Fruit fly (Drosophila melanogaster) whole organism, embryonic: Measurements from ENCODE around the gene Kah.
A peak's percentile ranks its signal among the peaks of the same experiment; 100 is the strongest.

Source experiments
- Asciz ChIP-seq: fragments of 200-800 bp; sonication (Bioruptor generic); optimal IDR thresholded peaks from 2 replicates; lab custom pipeline; 2017; ENCODE audit warnings: missing biosample characterization, mild to moderate bottlenecking, missing genetic modification characterization, missing genetic modification reagents
- Awh ChIP-seq: fragments of 200-800 bp; sonication (Bioruptor generic); IDR thresholded peaks from 2 replicates; pipeline ENCODE4, ENCODE4 v1.3.6; 2022; ENCODE audit warnings: missing biosample characterization, missing genetic modification characterization
- CG11085 ChIP-seq: fragments of 200-800 bp; sonication (Bioruptor generic); IDR thresholded peaks from 2 replicates; pipeline ENCODE4 v1.3.6; 2022; ENCODE audit warnings: missing biosample characterization, missing genetic modification characterization
- CG11695 ChIP-seq: fragments of 200-800 bp; sonication (Bioruptor generic); IDR thresholded peaks from 3 replicates; pipeline ENCODE4 v1.3.6; 2022; ENCODE audit warnings: missing biosample characterization, missing genetic modification characterization
- CG12744 ChIP-seq: fragments of 200-800 bp; sonication (Bioruptor generic); optimal IDR thresholded peaks from 2 replicates; lab custom pipeline; 2016; ENCODE audit warnings: missing biosample characterization, missing genetic modification characterization
- CG17385 ChIP-seq: fragments of 200-800 bp; sonication (Bioruptor generic); optimal IDR thresholded peaks from 3 replicates; lab custom pipeline; 2018; ENCODE audit warnings: missing biosample characterization, mild to moderate bottlenecking, missing genetic modification characterization
- CG4328 ChIP-seq: fragments of 200-800 bp; sonication (Bioruptor generic); optimal IDR thresholded peaks from 3 replicates; lab custom pipeline; 2017; ENCODE audit warnings: missing biosample characterization, missing genetic modification reagents, missing genetic modification characterization
- CG4707 ChIP-seq: fragments of 200-800 bp; sonication (Bioruptor generic); optimal IDR thresholded peaks from 2 replicates; lab custom pipeline; 2018; ENCODE audit warnings: missing biosample characterization, mild to moderate bottlenecking, missing genetic modification characterization, moderate library complexity
- CG4854 ChIP-seq: fragments of 200-800 bp; sonication (Bioruptor generic); optimal IDR thresholded peaks from 2 replicates; lab custom pipeline; 2016; ENCODE audit warnings: missing biosample characterization, missing genetic modification characterization, inconsistent platforms
- Camta ChIP-seq: fragments of 200-800 bp; sonication (Bioruptor generic); optimal IDR thresholded peaks from 2 replicates; lab custom pipeline; 2016; ENCODE audit warnings: missing biosample characterization, missing genetic modification characterization
- CrebB ChIP-seq: fragments of 200-800 bp; sonication (Bioruptor generic); optimal IDR thresholded peaks from 3 replicates; lab custom pipeline; 2018; ENCODE audit warnings: missing biosample characterization, mild to moderate bottlenecking, missing genetic modification characterization
- Dad ChIP-seq: fragments of 200-800 bp; sonication (Bioruptor generic); optimal IDR thresholded peaks from 3 replicates; lab custom pipeline; 2016; ENCODE audit warnings: missing biosample characterization, missing genetic modification characterization
- Dll ChIP-seq: fragments of 200-800 bp; sonication (Bioruptor generic); IDR thresholded peaks from 4 replicates; pipeline ENCODE4 v1.3.6; 2022; ENCODE audit warnings: missing biosample characterization, missing genetic modification characterization; ENCODE audit not compliant: partially characterized antibody
- H15 ChIP-seq: fragments of 200-800 bp; sonication (Bioruptor generic); IDR thresholded peaks from 3 replicates; pipeline ENCODE4 v1.3.6; 2022; ENCODE audit warnings: missing biosample characterization, missing genetic modification characterization
- HHEX ChIP-seq: fragments of 200-800 bp; sonication (Bioruptor generic); optimal IDR thresholded peaks from 3 replicates; lab custom pipeline; 2017; ENCODE audit warnings: missing biosample characterization, mild to moderate bottlenecking, missing genetic modification characterization, missing genetic modification reagents
- Hey ChIP-seq: fragments of 200-800 bp; sonication (Bioruptor generic); optimal IDR thresholded peaks from 3 replicates; lab custom pipeline; 2018; ENCODE audit warnings: missing biosample characterization, mild to moderate bottlenecking, missing genetic modification characterization
- Lhr ChIP-seq: fragments of 200-800 bp; sonication (Bioruptor generic); optimal IDR thresholded peaks from 3 replicates; lab custom pipeline; 2017; ENCODE audit warnings: mild to moderate bottlenecking, missing biosample characterization, missing genetic modification reagents, missing genetic modification characterization
- NC2β ChIP-seq: fragments of 200-800 bp; sonication (Bioruptor generic); optimal IDR thresholded peaks from 2 replicates; lab custom pipeline; 2016; ENCODE audit warnings: missing biosample characterization, missing genetic modification characterization
- Neu2 ChIP-seq: fragments of 200-800 bp; sonication (Bioruptor generic); optimal IDR thresholded peaks from 3 replicates; lab custom pipeline; 2016; ENCODE audit warnings: missing biosample characterization, missing genetic modification characterization, borderline replicate concordance
- Nf-YC ChIP-seq: fragments of 200-800 bp; optimal IDR thresholded peaks from 3 replicates; lab custom pipeline; 2019; ENCODE audit warnings: missing biosample characterization, mild to moderate bottlenecking, missing genetic modification characterization, moderate library complexity
- Ptx1 ChIP-seq: fragments of 200-800 bp; sonication (Bioruptor generic); IDR thresholded peaks from 2 replicates; pipeline ENCODE4 v1.3.6; 2022; ENCODE audit warnings: missing biosample characterization, missing genetic modification characterization
- Sox102F ChIP-seq: fragments of 200-800 bp; sonication (Bioruptor generic); optimal IDR thresholded peaks from 2 replicates; lab custom pipeline; 2018; ENCODE audit warnings: missing biosample characterization, mild to moderate bottlenecking, missing genetic modification characterization, moderate library complexity
- Vsx1 ChIP-seq: fragments of 200-800 bp; sonication (Bioruptor generic); optimal IDR thresholded peaks from 2 replicates; lab custom pipeline; 2017; ENCODE audit warnings: missing biosample characterization, mild to moderate bottlenecking, missing genetic modification characterization, missing genetic modification reagents
- abd-A ChIP-seq: fragments of 200-800 bp; sonication (Bioruptor generic); optimal IDR thresholded peaks from 3 replicates; lab custom pipeline; 2019; ENCODE audit warnings: missing biosample characterization, mild to moderate bottlenecking, missing genetic modification characterization, moderate library complexity
- al ChIP-seq: fragments of 200-800 bp; sonication (Bioruptor generic); IDR thresholded peaks from 2 replicates; pipeline ENCODE4 v1.3.6; 2022; ENCODE audit warnings: missing biosample characterization, missing genetic modification characterization
- ap ChIP-seq: fragments of 200-800 bp; sonication (Bioruptor generic); IDR thresholded peaks from 2 replicates; pipeline ENCODE4 v1.3.6; 2022; ENCODE audit warnings: missing biosample characterization, missing genetic modification characterization
- ara ChIP-seq: fragments of 200-800 bp; sonication (Bioruptor generic); IDR thresholded peaks from 2 replicates; pipeline ENCODE4 v1.3.6; 2022; ENCODE audit warnings: missing biosample characterization, missing genetic modification characterization
- bbx ChIP-seq: fragments of 200-800 bp; sonication (Bioruptor generic); IDR thresholded peaks from 2 replicates; pipeline ENCODE4 v1.3.6; 2022; ENCODE audit warnings: missing biosample characterization, missing genetic modification characterization; ENCODE audit not compliant: partially characterized antibody
- chif ChIP-seq, 2 experiments: fragments of 200-800 bp; sonication (Bioruptor generic); optimal IDR thresholded peaks; 3 replicates each; lab custom pipeline; 2016; ENCODE audit warnings: missing biosample characterization in 2 of 2, missing genetic modification characterization in 2 of 2
- fu2 ChIP-seq: fragments of 200-800 bp; sonication (Bioruptor generic); optimal IDR thresholded peaks from 2 replicates; lab custom pipeline; 2016; ENCODE audit warnings: missing biosample characterization, missing genetic modification characterization
- gcm ChIP-seq: fragments of 200-800 bp; sonication (Bioruptor generic); optimal IDR thresholded peaks from 2 replicates; lab custom pipeline; 2019; ENCODE audit warnings: missing biosample characterization, mild to moderate bottlenecking, missing genetic modification characterization, moderate library complexity
- grau ChIP-seq: fragments of 200-800 bp; optimal IDR thresholded peaks from 3 replicates; lab custom pipeline; 2019; ENCODE audit warnings: missing biosample characterization, mild to moderate bottlenecking, missing genetic modification characterization, moderate library complexity
- gt ChIP-seq: fragments of 200-800 bp; sonication (Bioruptor generic); IDR thresholded peaks from 2 replicates; pipeline ENCODE4 v1.3.6; 2022; ENCODE audit warnings: missing biosample characterization, missing genetic modification characterization
- lilli ChIP-seq: fragments of 200-800 bp; sonication (Bioruptor generic); optimal IDR thresholded peaks from 3 replicates; lab custom pipeline; 2016; ENCODE audit warnings: missing biosample characterization, missing genetic modification characterization
- nmo ChIP-seq: fragments of 200-800 bp; sonication (Bioruptor generic); optimal IDR thresholded peaks from 2 replicates; lab custom pipeline; 2018; ENCODE audit warnings: missing biosample characterization, mild to moderate bottlenecking, missing genetic modification characterization, moderate library complexity
- onecut ChIP-seq: fragments of 200-800 bp; sonication (Bioruptor generic); IDR thresholded peaks from 2 replicates; pipeline ENCODE4 v1.3.6; 2022; ENCODE audit warnings: missing biosample characterization, missing genetic modification characterization
- pum ChIP-seq: fragments of 200-800 bp; sonication (Bioruptor generic); optimal IDR thresholded peaks from 2 replicates; lab custom pipeline; 2016; ENCODE audit warnings: missing biosample characterization, missing genetic modification characterization
- repo ChIP-seq: fragments of 200-800 bp; sonication (Bioruptor generic); optimal IDR thresholded peaks from 2 replicates; lab custom pipeline; 2016; ENCODE audit warnings: missing biosample characterization, missing genetic modification characterization
- sd ChIP-seq: fragments of 200-800 bp; sonication (Bioruptor generic); optimal IDR thresholded peaks from 3 replicates; lab custom pipeline; 2018; ENCODE audit warnings: missing biosample characterization, mild to moderate bottlenecking, missing genetic modification characterization, moderate library complexity
- shn ChIP-seq: fragments of 200-800 bp; sonication (Bioruptor generic); optimal IDR thresholded peaks from 3 replicates; lab custom pipeline; 2016; ENCODE audit warnings: missing biosample characterization, missing genetic modification characterization
- sima ChIP-seq: fragments of 200-800 bp; sonication (Bioruptor generic); optimal IDR thresholded peaks from 2 replicates; lab custom pipeline; 2016; ENCODE audit warnings: missing biosample characterization, missing genetic modification characterization
- sisA ChIP-seq: fragments of 200-800 bp; sonication (Bioruptor generic); IDR thresholded peaks from 2 replicates; pipeline ENCODE4 v1.3.6; 2022; ENCODE audit warnings: missing biosample characterization, missing genetic modification characterization
- sr ChIP-seq: fragments of 200-800 bp; sonication (Bioruptor generic); IDR thresholded peaks from 3 replicates; pipeline ENCODE4 v1.3.6; 2022; ENCODE audit warnings: missing biosample characterization, missing genetic modification characterization
- tll ChIP-seq, 2 experiments: fragments of 200-800 bp in 1 of 2; fragments of >200 bp in 1 of 2; sonication (Bioruptor generic) in 1 of 2; optimal IDR thresholded peaks; 2 replicates each; lab custom pipeline; 2017 to 2019; ENCODE audit warnings: missing biosample characterization in 2 of 2, missing genetic modification characterization in 2 of 2, mild to moderate bottlenecking in 1 of 2, moderate library complexity in 1 of 2
- ttk ChIP-seq: fragments of 200-800 bp; sonication (Bioruptor generic); IDR thresholded peaks from 2 replicates; pipeline ENCODE4 v2.1.2; 2022; ENCODE audit warnings: missing biosample characterization, missing genetic modification characterization
- tup ChIP-seq: fragments of 200-800 bp; sonication (Bioruptor generic); optimal IDR thresholded peaks from 2 replicates; lab custom pipeline; 2016; ENCODE audit warnings: missing biosample characterization, mild to moderate bottlenecking, missing genetic modification characterization, moderate library complexity
- zen ChIP-seq: fragments of 200-800 bp; sonication (Bioruptor generic); optimal IDR thresholded peaks from 3 replicates; lab custom pipeline; 2018; ENCODE audit warnings: missing biosample characterization, mild to moderate bottlenecking, missing genetic modification characterization, moderate library complexity
- zfh1 ChIP-seq: fragments of 200-800 bp; sonication (Bioruptor generic); IDR thresholded peaks from 3 replicates; pipeline ENCODE4 v1.3.6; 2022; ENCODE audit warnings: missing biosample characterization, missing genetic modification characterization

Gene Kah

DNA sequence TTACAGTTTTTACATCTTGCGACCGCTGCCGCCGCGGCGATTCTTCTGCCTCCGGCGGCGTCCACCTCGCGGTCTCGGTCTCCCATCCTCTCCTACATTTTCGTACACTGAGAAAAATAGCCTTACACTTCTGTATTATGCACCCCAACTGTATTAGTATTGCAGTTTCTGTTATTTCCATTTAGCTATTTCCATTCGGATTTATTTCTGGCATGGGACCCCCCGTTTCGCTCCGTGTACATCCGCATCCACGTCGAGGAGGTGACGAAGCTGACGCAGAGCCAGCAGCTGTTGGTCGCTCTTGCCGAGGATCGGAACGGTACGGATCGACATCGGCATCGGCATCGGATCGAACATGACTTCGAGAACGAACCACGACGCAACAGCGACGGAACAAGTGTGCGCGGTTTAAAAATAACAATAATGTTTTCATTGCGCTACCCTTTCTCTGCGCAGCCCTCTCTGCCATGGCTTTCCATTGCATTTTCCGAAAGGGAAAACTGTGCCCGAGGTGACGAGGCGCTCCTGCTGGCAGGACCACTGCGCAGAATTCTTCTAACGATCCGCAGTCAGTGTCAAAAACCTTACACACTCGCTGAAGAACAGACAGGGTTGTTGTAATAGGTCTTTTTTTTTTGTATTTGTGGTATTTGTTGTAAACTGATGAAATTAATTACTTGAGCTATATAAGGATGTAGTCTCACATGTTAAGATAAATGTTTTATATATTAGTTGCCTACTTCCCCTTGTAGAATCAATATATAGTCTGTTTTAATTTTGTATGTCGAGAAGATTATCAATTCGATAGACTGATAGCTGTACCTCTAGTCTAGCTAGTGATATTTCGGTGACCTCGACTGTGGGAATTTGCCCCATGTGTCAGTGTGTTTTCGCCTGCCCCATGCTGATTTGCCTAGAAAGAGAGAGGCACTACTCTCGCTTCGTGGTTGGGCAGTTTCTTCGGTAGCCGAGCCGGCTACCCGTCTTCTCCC is 512 bp upstream of the Kah start (continued):
- no peak for TF ChIP-seq Vsx1 (GFP tag; lab: Kevin White, UChicago)
- TF ChIP-seq zfh1: peak; percentile 96
- TF ChIP-seq Sox102F (GFP tag; lab: Kevin White, UChicago): peak; percentile 86
- peak; percentile 60 for TF ChIP-seq sd (tag; lab: Kevin White, UChicago)
- TF ChIP-seq CG12744: peak; percentile 89
- peak; percentile 88 for TF ChIP-seq CG4328
- peak; percentile 81 for TF ChIP-seq ap (GFP tag; lab: Robert Waterston, UW)
- peak; percentile 84 for TF ChIP-seq Awh (GFP tag; lab: Robert Waterston, UW)
- peak; percentile 91 for TF ChIP-seq repo (GFP tag; lab: Kevin White, UChicago)
- TF ChIP-seq CG11695: peak; percentile 87
- peak; percentile 71 for TF ChIP-seq Lhr (GFP tag; lab: Kevin White, UChicago)
- peak; percentile 87 for TF ChIP-seq CrebB (tag; lab: Kevin White, UChicago)
- peak; percentile 92 for TF ChIP-seq H15 (GFP tag; lab: Robert Waterston, UW)
- peak; percentile 88 for TF ChIP-seq HHEX (GFP tag; lab: Kevin White, UChicago)
- TF ChIP-seq NC2β (GFP tag; lab: Kevin White, UChicago): peak; percentile 87
- peak; percentile 93 for TF ChIP-seq Ptx1
- peak; percentile 93 for TF ChIP-seq lilli (GFP tag; lab: Kevin White, UChicago)
- TF ChIP-seq Camta (GFP tag; lab: Kevin White, UChicago): peak; percentile 86
- peak; percentile 66; the same call in 1 of the 3 replicates for TF ChIP-seq sr (GFP tag; lab: Robert Waterston, UW)
- TF ChIP-seq gt (GFP tag; lab: Robert Waterston, UW): peak; percentile 86
- TF ChIP-seq sima (GFP tag; lab: Kevin White, UChicago): peak; percentile 74
- TF ChIP-seq nmo: peak; percentile 83
- peak; percentile 73 for TF ChIP-seq Asciz (GFP tag; lab: Kevin White, UChicago)
- peak; percentile 87 for TF ChIP-seq ttk (GFP tag; lab: Robert Waterston, UW)
- peak; percentile 85 for TF ChIP-seq CG11085 (GFP tag; lab: Robert Waterston, UW)
- peak; percentile 76 for TF ChIP-seq Nf-YC (tag; lab: Kevin White, UChicago)
- TF ChIP-seq zen (tag; lab: Kevin White, UChicago): peak; percentile 78
- peak; percentile 93 for TF ChIP-seq sisA (GFP tag; lab: Robert Waterston, UW)
- TF ChIP-seq fu2 (GFP tag; lab: Kevin White, UChicago): peak; percentile 87
- TF ChIP-seq CG4854: peak; percentile 73
- peak; percentile 92 for TF ChIP-seq Dad
- peak; percentile 72 for TF ChIP-seq Hey
- peak; percentile 89 for TF ChIP-seq gcm (GFP tag; lab: Kevin White, UChicago)
- peak; percentile 86 to 94 for TF ChIP-seq chif (GFP tag; optimal IDR thresholded peaks at IDR 0.05; lab: Kevin White, UChicago)
- TF ChIP-seq grau (tag; lab: Kevin White, UChicago): peak; percentile 88
- TF ChIP-seq shn (GFP tag; lab: Kevin White, UChicago): peak; percentile 91
- peak; percentile 85 for TF ChIP-seq al (GFP tag; lab: Robert Waterston, UW)
- TF ChIP-seq bbx (GFP tag; lab: Robert Waterston, UW): 0 out of 2 replicates have a peak, but pooled peaks have one; percentile 9
- TF ChIP-seq tll (GFP tag; optimal IDR thresholded peaks at IDR 0.05; lab: Kevin White, UChicago): no peak
- TF ChIP-seq CG17385 (GFP tag; lab: Kevin White, UChicago): peak; percentile 78
- peak; percentile 91 for TF ChIP-seq pum (GFP tag; lab: Kevin White, UChicago)
- TF ChIP-seq Dll (GFP tag; lab: Robert Waterston, UW): no peak
- TF ChIP-seq CG4707: peak; percentile 72
- TF ChIP-seq onecut: peak; percentile 88
- peak; percentile 95 for TF ChIP-seq ara
- TF ChIP-seq Neu2 (GFP tag; lab: Kevin White, UChicago): peak; percentile 71
- TF ChIP-seq abd-A (tag; lab: Kevin White, UChicago): peak; percentile 13
- peak; percentile 85 for TF ChIP-seq tup (GFP tag; lab: Kevin White, UChicago)
